Worm (Caenorhabditis elegans) whole organism, mixed stage, embryonic: ENCODE data around the gene F10E9.12.
A peak's percentile ranks its signal among the peaks of the same experiment; 100 is the strongest.
"Not testable (repeated sequence)": the region's sequence is repeated elsewhere in the genome, so short reads cannot be mapped to it uniquely, and the experiment has no call there.

Experiments used
- bed-3 ChIP-seq: fragments of 200-800 bp; sonication (Bioruptor generic); optimal IDR thresholded peaks from 3 replicates; lab custom pipeline; 2018; ENCODE audit warnings: mild to moderate bottlenecking, missing genetic modification characterization, moderate library complexity, missing compliant biosample characterization
- blmp-1 ChIP-seq: fragments of 150-350 bp; optimal IDR thresholded peaks from 2 replicates; lab custom pipeline; 2014; ENCODE audit warnings: missing biosample characterization, missing genetic modification characterization
- ceh-83 ChIP-seq: fragments of 200-800 bp; sonication (Bioruptor generic); optimal IDR thresholded peaks from 2 replicates; lab custom pipeline; 2018; ENCODE audit warnings: mild to moderate bottlenecking, missing genetic modification characterization, missing compliant biosample characterization
- ces-1 ChIP-seq: fragments of 150-350 bp; optimal IDR thresholded peaks from 2 replicates; lab custom pipeline; 2014; ENCODE audit warnings: missing biosample characterization, missing genetic modification reagents, missing genetic modification characterization
- elt-3 ChIP-seq: fragments of 150-350 bp; optimal IDR thresholded peaks from 2 replicates; lab custom pipeline; 2014; ENCODE audit warnings: missing biosample characterization, missing genetic modification characterization
- flh-1 ChIP-seq: fragments of 200-800 bp; sonication (Bioruptor generic); optimal IDR thresholded peaks from 2 replicates; lab custom pipeline; 2018; ENCODE audit warnings: mild to moderate bottlenecking, missing genetic modification characterization, moderate library complexity, missing compliant biosample characterization
- ham-2 ChIP-seq: fragments of 200-800 bp; sonication (Bioruptor generic); optimal IDR thresholded peaks from 2 replicates; lab custom pipeline; 2018; ENCODE audit warnings: mild to moderate bottlenecking, missing genetic modification characterization, missing compliant biosample characterization
- hlh-1 ChIP-seq: fragments of 150-350 bp; optimal IDR thresholded peaks from 2 replicates; lab custom pipeline; 2014; ENCODE audit warnings: missing biosample characterization, missing genetic modification reagents, missing genetic modification characterization
- lin-13 ChIP-seq: fragments of 150-350 bp; optimal IDR thresholded peaks from 2 replicates; lab custom pipeline; 2014; ENCODE audit warnings: missing biosample characterization, missing genetic modification characterization
- lsy-2 ChIP-seq: fragments of 150-350 bp; optimal IDR thresholded peaks from 2 replicates; lab custom pipeline; 2014; ENCODE audit warnings: missing biosample characterization, missing genetic modification characterization
- mep-1 ChIP-seq: fragments of 150-350 bp; optimal IDR thresholded peaks from 2 replicates; lab custom pipeline; 2017; ENCODE audit warnings: missing biosample characterization, missing genetic modification reagents, missing genetic modification characterization, inconsistent platforms
- nhr-12 ChIP-seq: fragments of 150-350 bp; optimal IDR thresholded peaks from 2 replicates; lab custom pipeline; 2014; ENCODE audit warnings: missing biosample characterization, missing genetic modification characterization
- nhr-2 ChIP-seq: fragments of 150-350 bp; optimal IDR thresholded peaks from 2 replicates; lab custom pipeline; 2014; ENCODE audit warnings: missing biosample characterization, missing genetic modification characterization
- nhr-237 ChIP-seq: fragments of 150-350 bp; optimal IDR thresholded peaks from 2 replicates; lab custom pipeline; 2014; ENCODE audit warnings: missing biosample characterization, missing genetic modification characterization
- nhr-28 ChIP-seq: fragments of 150-350 bp; optimal IDR thresholded peaks from 2 replicates; lab custom pipeline; 2014; ENCODE audit warnings: missing biosample characterization, missing genetic modification characterization
- nhr-76 ChIP-seq: sonication (generic microtip); optimal IDR thresholded peaks from 2 replicates; lab custom pipeline; 2017; ENCODE audit warnings: missing biosample characterization, missing genetic modification characterization
- pha-4 ChIP-seq: fragments of 150-350 bp; optimal IDR thresholded peaks from 2 replicates; lab custom pipeline; 2018; ENCODE audit warnings: missing biosample characterization, missing genetic modification reagents, missing genetic modification characterization
- sem-2 ChIP-seq: fragments of 200-800 bp; sonication (Bioruptor generic); optimal IDR thresholded peaks from 2 replicates; lab custom pipeline; 2018; ENCODE audit warnings: mild to moderate bottlenecking, missing genetic modification characterization, missing compliant biosample characterization
- snpc-4 ChIP-seq: fragments of 150-350 bp; optimal IDR thresholded peaks from 2 replicates; lab custom pipeline; 2014; ENCODE audit warnings: missing biosample characterization, missing genetic modification characterization
- sptf-1 ChIP-seq: sonication (generic microtip); optimal IDR thresholded peaks from 2 replicates; lab custom pipeline; 2017; ENCODE audit warnings: mild to moderate bottlenecking, missing genetic modification characterization, moderate library complexity, missing compliant biosample characterization
- unc-62 ChIP-seq: fragments of 150-350 bp; optimal IDR thresholded peaks from 2 replicates; lab custom pipeline; 2014; ENCODE audit warnings: missing biosample characterization, missing genetic modification reagents, missing genetic modification characterization
- zip-8 ChIP-seq: fragments of 150-350 bp; optimal IDR thresholded peaks from 2 replicates; lab custom pipeline; 2014; ENCODE audit warnings: missing biosample characterization, missing genetic modification characterization
- ztf-11 ChIP-seq: fragments of 150-350 bp; optimal IDR thresholded peaks from 2 replicates; lab custom pipeline; 2014; ENCODE audit warnings: missing biosample characterization, missing genetic modification characterization

The F10E9.12 gene

DNA sequence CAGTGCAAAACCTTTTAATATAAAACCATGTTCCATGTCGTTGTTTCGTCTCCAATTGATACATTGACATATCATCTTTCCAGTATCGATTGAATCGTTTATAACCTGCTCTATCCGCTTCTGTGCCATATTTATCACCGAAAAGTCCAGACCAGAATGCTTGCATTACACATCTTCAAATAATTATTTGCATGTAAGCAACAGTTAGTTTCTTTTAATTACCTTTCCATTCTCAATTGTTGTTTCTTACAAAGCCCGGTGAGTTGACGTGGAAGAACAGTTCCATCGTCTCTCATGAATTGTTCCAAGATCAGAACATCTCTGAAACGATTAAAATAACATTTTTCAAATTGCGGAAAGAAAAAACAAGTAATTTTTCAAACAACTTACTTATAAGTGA, 6.9 kb downstream of the F10E9.12 start, which contains the start of gene iglr-2:
Gene iglr-2 (minus strand): TSS at position 101 of the 400 bp plus-strand sequence.
- TF ChIP-seq hlh-1 (tag; lab: Kevin White, UChicago) (no peak), sem-2 (GFP tag; lab: Kevin White, UChicago) (no peak), sptf-1 (tag; lab: Kevin White, UChicago) (no peak), unc-62 (no peak), zip-8 (no peak), nhr-28 (tag; lab: Kevin White, UChicago) (no peak), nhr-12 (no peak), snpc-4 (tag; lab: Kevin White, UChicago) (no peak)

DNA sequence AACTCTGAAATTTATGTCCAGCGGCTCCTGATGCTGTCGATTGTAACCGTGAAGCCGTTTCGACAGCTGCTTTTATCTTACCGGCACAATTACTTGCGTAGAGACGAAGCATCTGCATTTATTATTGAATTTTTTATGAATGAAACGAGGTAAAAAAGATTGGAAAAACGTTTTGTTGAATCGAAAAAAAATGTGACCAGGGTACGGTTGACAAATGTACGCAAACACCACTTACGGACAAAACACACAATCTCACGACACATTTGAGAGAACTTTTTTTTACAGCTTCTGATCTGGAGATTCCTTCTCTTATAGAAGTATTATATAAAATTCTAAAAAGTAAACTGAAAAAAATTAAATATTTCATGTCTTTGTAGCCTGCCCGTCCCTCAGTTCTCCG, 7.4 kb downstream of the F10E9.12 start, which contains the start of the genes mrps-18A and ZC262.2:
Gene mrps-18A (minus strand): TSS at position 141 of the 400 bp plus-strand sequence.
Gene ZC262.2 (plus strand): TSS at position 284 of the 400 bp plus-strand sequence.
- TF ChIP-seq lsy-2 (tag; lab: Kevin White, UChicago) (peak; percentile 95), ces-1 (GFP tag; lab: Kevin White, UChicago) (peak; percentile 4), zip-8 (no peak), ztf-11 (tag; lab: Kevin White, UChicago) (no peak)
- TF ChIP-seq, all 35 proteins: peak for 2

DNA sequence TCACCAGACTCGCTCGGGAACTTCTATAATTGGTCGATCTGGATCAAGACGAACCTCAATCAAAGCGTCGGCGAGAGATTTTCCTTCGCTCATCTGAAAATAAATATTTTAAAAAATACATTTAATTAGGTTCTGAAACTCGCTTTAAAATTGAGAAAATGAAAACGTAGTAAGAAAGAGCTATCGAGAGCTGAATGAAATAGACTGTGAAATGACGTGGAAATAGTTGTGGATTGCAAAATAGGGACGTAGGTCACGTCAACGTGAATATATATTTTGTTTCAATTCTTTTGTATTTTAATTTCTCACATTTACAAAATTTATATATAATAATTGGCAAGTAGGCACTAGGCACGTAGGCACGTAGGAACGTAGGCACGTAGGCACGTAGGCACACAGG, 10.1 kb downstream of the F10E9.12 start, which contains the start of gene ZC262.4:
Gene ZC262.4 (minus strand): TSS at position 101 of the 400 bp plus-strand sequence.
- TF ChIP-seq ham-2 (GFP tag; lab: Kevin White, UChicago) (no peak), nhr-76 (tag; lab: Kevin White, UChicago) (no peak), ztf-11 (tag; lab: Kevin White, UChicago) (no peak), mep-1 (tag; lab: Kevin White, UChicago) (no peak), snpc-4 (tag; lab: Kevin White, UChicago) (no peak), pha-4 (no peak), flh-1 (GFP tag; lab: Kevin White, UChicago) (no peak), sptf-1 (tag; lab: Kevin White, UChicago) (no peak), nhr-2 (tag; lab: Kevin White, UChicago) (no peak), bed-3 (GFP tag; lab: Kevin White, UChicago) (no peak)

DNA sequence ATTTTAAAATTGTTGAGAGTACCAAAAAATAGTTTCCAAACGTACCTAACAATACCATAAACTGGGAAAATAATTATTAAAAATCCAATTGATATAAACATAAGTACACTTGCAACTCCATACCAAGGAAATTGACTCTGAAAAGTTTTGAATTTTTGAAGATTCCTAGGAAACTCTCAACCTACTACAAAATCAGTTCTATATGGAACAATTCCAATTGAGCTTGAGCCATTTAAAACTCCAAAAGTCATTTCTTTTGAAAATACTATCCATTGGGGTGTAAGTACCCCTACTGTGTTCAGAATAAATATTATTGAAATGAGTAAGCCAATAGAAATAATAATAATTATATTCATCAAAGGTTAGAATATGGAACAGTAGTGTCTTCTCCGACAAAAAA, 15.0 kb downstream of the F10E9.12 start, which contains the start of gene clc-28:
Gene clc-28 (minus strand): TSS at position 101 of the 400 bp plus-strand sequence.
- TF ChIP-seq nhr-28 (tag; lab: Kevin White, UChicago); nhr-2 (tag; lab: Kevin White, UChicago); ceh-83 (GFP tag; lab: Kevin White, UChicago): not testable (repeated sequence)

DNA sequence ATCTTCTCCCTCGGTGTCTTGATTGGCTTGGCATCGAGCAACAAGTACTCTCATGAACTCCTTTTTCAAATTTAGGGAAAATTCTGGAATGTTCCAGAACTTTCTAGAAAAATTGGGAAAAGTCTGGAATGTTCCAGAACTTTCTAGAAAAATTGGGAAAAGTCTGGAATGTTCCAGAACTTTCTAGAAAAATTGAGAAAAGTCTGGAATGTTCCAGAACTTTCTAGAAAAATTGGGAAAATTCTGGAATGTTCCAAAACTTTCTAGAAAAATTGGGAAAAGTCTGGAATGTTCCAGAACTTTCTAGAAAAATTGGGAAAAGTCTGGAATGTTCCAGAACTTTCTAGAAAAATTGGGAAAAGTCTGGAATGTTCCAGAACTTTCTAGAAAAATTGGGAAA, 19.9 kb downstream of the F10E9.12 start, which contains the start of gene ZC262.7:
Gene ZC262.7 (minus strand): TSS at position 54 of the 400 bp plus-strand sequence.
- TF ChIP-seq nhr-237 (tag; lab: Kevin White, UChicago); lin-13; mep-1 (tag; lab: Kevin White, UChicago): not testable (repeated sequence)

DNA sequence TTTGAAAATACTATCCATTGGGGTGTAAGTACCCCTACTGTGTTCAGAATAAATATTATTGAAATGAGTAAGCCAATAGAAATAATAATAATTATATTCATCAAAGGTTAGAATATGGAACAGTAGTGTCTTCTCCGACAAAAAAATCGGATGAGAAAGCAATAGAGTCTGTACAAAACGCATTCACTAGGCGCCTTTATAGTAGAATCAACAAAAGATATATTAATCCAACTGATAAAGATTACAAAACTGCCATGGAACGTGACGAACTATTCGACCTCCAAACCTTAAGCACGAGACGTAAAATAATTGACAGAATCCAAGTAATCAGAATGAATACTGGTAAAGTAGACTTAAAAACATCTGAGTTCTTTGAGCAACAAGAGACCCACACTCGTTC, 23.5 kb downstream of the F10E9.12 start, which contains the start of gene clc-29:
Gene clc-29 (minus strand): TSS at position 101 of the 400 bp plus-strand sequence.
- not testable (repeated sequence) for TF ChIP-seq blmp-1 (tag; lab: Kevin White, UChicago); ham-2 (GFP tag; lab: Kevin White, UChicago); nhr-76 (tag; lab: Kevin White, UChicago)

DNA sequence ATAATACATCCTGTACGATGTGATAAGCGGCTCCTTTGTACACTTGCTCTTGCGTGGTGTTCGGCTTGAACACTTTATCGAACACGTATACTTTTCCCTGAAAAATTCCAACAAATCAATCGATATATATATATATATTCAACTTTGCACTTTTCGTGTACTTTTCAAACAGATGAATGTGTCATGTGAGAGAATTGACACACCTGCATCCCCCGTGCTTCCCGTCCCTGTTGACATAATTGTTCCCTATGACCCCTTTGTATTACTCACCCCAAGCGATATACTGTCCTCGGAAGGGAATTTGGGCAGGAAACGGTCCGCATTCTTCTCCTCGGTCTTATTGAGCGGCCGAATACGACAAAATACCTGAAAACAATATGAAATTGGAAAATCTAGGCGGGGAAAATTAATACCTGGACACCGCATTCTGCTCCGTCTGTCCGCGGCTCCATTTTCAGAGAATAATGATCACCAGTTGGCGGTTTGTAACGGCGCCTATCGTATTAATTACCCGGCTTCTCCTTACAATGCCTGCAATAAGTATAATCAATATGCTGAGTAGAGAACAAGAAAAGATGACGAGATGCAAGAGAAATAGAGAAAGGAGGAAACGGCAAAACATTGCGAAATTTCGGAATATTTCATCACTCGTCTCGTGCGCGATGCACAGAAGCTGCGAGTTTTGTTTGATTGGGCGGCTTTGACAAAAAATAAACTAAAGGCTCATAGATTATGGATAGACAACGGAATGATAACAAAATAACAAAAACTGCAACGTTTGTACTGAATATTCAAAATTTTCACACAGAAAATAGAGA, 30.5 kb downstream of the F10E9.12 start, which contains the start of gene unc-116:
Gene unc-116 (minus strand): TSS at position 531 of the 818 bp plus-strand sequence.
- TF ChIP-seq elt-3 (peak; percentile 13), flh-1 (GFP tag; lab: Kevin White, UChicago) (no peak), snpc-4 (tag; lab: Kevin White, UChicago) (no peak), lsy-2 (tag; lab: Kevin White, UChicago) (no peak), pha-4 (peak; percentile 78), nhr-237 (tag; lab: Kevin White, UChicago) (peak; percentile 69), ceh-83 (GFP tag; lab: Kevin White, UChicago) (no peak), ces-1 (GFP tag; lab: Kevin White, UChicago) (peak; percentile 50), blmp-1 (tag; lab: Kevin White, UChicago) (no peak), ham-2 (GFP tag; lab: Kevin White, UChicago) (peak; percentile 11)
- TF ChIP-seq, all 35 proteins: peak for 5
